Worm (Caenorhabditis elegans) whole organism, late embryonic: ENCODE data around the gene F49C5.16.

Experiments used
- ama-1 ChIP-seq: fragments of 150-350 bp; optimal IDR thresholded peaks from 2 replicates; lab custom pipeline; 2014
- ceh-22 ChIP-seq: sonication (generic microtip); optimal IDR thresholded peaks from 2 replicates; lab custom pipeline; 2017; ENCODE audit warnings: missing biosample characterization, missing genetic modification characterization
- ceh-24 ChIP-seq: sonication (generic microtip); optimal IDR thresholded peaks from 2 replicates; lab custom pipeline; 2016; ENCODE audit warnings: mild to moderate bottlenecking, missing genetic modification characterization, missing compliant biosample characterization
- fax-1 ChIP-seq: sonication (generic microtip); optimal IDR thresholded peaks from 2 replicates; lab custom pipeline; 2016; ENCODE audit warnings: missing genotype, missing genetic modification characterization, missing compliant biosample characterization
- hlh-30 ChIP-seq: sonication (generic microtip); optimal IDR thresholded peaks from 2 replicates; lab custom pipeline; 2017; ENCODE audit warnings: antibody characterized with exemption, missing genetic modification characterization, missing compliant biosample characterization; ENCODE audit not compliant: insufficient read depth
- nhr-11 ChIP-seq: fragments of 150-350 bp; optimal IDR thresholded peaks from 2 replicates; lab custom pipeline; 2014; ENCODE audit warnings: missing biosample characterization, missing genetic modification characterization
- pag-3 ChIP-seq: sonication (generic microtip); optimal IDR thresholded peaks from 2 replicates; lab custom pipeline; 2016; ENCODE audit warnings: missing compliant biosample characterization, missing genetic modification characterization, borderline replicate concordance
- pax-1 ChIP-seq: fragments of 150-350 bp; optimal IDR thresholded peaks from 2 replicates; lab custom pipeline; 2014; ENCODE audit warnings: missing biosample characterization, missing genetic modification characterization
- pha-2 ChIP-seq: sonication (generic microtip); optimal IDR thresholded peaks from 2 replicates; lab custom pipeline; 2017; ENCODE audit warnings: mild to moderate bottlenecking, missing genetic modification characterization, missing compliant biosample characterization
- pha-4 ChIP-seq: fragments of 150-350 bp; optimal IDR thresholded peaks from 2 replicates; lab custom pipeline; 2018; ENCODE audit warnings: missing biosample characterization, missing genetic modification reagents, missing genetic modification characterization
- pqm-1 ChIP-seq: sonication (generic microtip); optimal IDR thresholded peaks from 2 replicates; lab custom pipeline; 2016; ENCODE audit warnings: missing genetic modification characterization, missing compliant biosample characterization
- sox-4 ChIP-seq: sonication (generic microtip); optimal IDR thresholded peaks from 2 replicates; lab custom pipeline; 2017; ENCODE audit warnings: mild to moderate bottlenecking, missing genetic modification characterization, inconsistent platforms, missing compliant biosample characterization
- unc-86 ChIP-seq: sonication (generic microtip); optimal IDR thresholded peaks from 2 replicates; lab custom pipeline; 2016; ENCODE audit warnings: missing genetic modification characterization, missing compliant biosample characterization

DNA sequence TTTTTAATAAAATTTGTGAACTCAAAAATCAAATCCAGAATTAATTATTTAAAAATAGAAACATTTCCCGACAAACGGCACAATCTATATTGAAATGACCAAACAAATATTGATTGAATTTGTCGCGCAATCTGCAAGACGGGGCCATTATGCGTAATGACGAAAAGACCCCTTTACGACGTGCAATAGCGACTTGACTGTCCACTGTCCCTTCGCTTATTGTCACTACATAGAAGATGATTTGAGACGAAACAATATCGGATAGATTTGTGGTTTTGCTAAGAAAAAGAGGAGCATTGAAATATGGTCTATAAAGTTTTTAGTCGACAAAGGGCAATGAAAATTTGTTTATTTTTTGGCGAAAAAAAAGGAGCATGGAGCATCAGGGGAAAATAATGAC, 3.3 kb downstream of the F49C5.16 start:
- no peak for TF ChIP-seq pqm-1
- no peak for TF ChIP-seq ama-1 (lab: Kevin White, UChicago)
- no peak for TF ChIP-seq pha-4 (tag; lab: Kevin White, UChicago)
- no peak for TF ChIP-seq fax-1
- TF ChIP-seq hlh-30: no peak
- TF ChIP-seq nhr-11: no peak
- TF ChIP-seq ceh-24: no peak
- TF ChIP-seq ceh-22 (tag; lab: Kevin White, UChicago): no peak
- TF ChIP-seq pha-2 (tag; lab: Kevin White, UChicago): no peak
- TF ChIP-seq unc-86: no peak
- no peak for TF ChIP-seq sox-4 (tag; lab: Kevin White, UChicago)
- no peak for TF ChIP-seq pag-3
- TF ChIP-seq pax-1 (tag; lab: Kevin White, UChicago): no peak
